Worm (Caenorhabditis elegans): Measurements from ENCODE around the gene Y65A5A.24.

DNA sequence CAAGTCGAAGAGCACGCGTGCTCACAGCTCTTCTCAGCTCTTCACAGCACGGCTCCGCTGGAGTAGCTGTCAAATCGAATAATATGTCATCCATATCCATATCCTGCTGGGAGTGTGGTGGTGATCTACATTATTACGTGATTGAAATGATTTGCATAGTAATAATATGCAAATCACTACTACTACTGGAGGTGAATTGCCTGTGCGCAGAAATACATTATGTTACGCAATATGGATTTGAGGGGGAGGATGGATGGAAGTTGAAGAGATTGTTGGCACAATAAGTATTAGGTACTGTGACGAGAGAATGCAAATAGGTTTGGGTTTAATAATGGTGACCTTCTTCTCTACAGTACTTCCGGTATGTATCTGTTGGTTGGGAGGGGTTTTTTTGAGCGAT, 9.5 kb downstream of the Y65A5A.24 start:
- no peak for TF ChIP-seq unc-62 (GFP tag; optimal IDR thresholded peaks at IDR 0.05)
- TF ChIP-seq lin-11 (tag; optimal IDR thresholded peaks at IDR 0.05), result no peak
- TF ChIP-seq nhr-129 (tag; optimal IDR thresholded peaks at IDR 0.05), result no peak
- no peak for TF ChIP-seq blmp-1 (tag; optimal IDR thresholded peaks at IDR 0.05; ENCODE audit: insufficient read depth)
- no peak for TF ChIP-seq nhr-12 (tag; optimal IDR thresholded peaks at IDR 0.05)
- no peak for TF ChIP-seq fos-1 (tag; optimal IDR thresholded peaks at IDR 0.05)
- TF ChIP-seq ZK546.5 (tag; optimal IDR thresholded peaks at IDR 0.05), result no peak
- TF ChIP-seq nhr-25 (tag; optimal IDR thresholded peaks at IDR 0.05), result no peak
- TF ChIP-seq ceh-16 (tag; optimal IDR thresholded peaks at IDR 0.05), result no peak
- TF ChIP-seq unc-39 (tag; optimal IDR thresholded peaks at IDR 0.05), result no peak

All from whole organism, L2 larva.